Fruit fly (Drosophila melanogaster) whole organism, wandering third instar larva: ENCODE results near the gene OXA1L.

Experiments used
- Abd-B ChIP-seq: fragments of >200 bp; optimal IDR thresholded peaks from 2 replicates; lab custom pipeline; 2017; ENCODE audit warnings: missing biosample characterization, missing genetic modification characterization
- CG32264 ChIP-seq: fragments of 200-800 bp; sonication (Bioruptor generic); optimal IDR thresholded peaks from 2 replicates; lab custom pipeline; 2016; ENCODE audit warnings: missing biosample characterization, missing genetic modification characterization
- CG9705 ChIP-seq: fragments of 200-800 bp; sonication (Bioruptor generic); optimal IDR thresholded peaks from 2 replicates; lab custom pipeline; 2018; ENCODE audit warnings: missing biosample characterization, mild to moderate bottlenecking, missing genetic modification characterization
- CrebA ChIP-seq: fragments of 200-800 bp; sonication (Bioruptor generic); optimal IDR thresholded peaks from 2 replicates; lab custom pipeline; 2016; ENCODE audit warnings: missing biosample characterization, mild to moderate bottlenecking, missing genetic modification characterization, borderline replicate concordance
- Dfd ChIP-seq: fragments of >200 bp; optimal IDR thresholded peaks from 2 replicates; lab custom pipeline; 2017; ENCODE audit warnings: missing biosample characterization, missing genetic modification characterization
- Dif ChIP-seq: fragments of 200-275, 200-300 bp; sonication (Bioruptor generic); optimal IDR thresholded peaks from 2 replicates; lab custom pipeline; 2018; ENCODE audit warnings: missing biosample characterization, missing genetic modification characterization; ENCODE audit not compliant: partially characterized antibody
- GATAd ChIP-seq: sonication (Bioruptor generic); optimal IDR thresholded peaks from 2 replicates; lab custom pipeline; 2016; ENCODE audit warnings: missing biosample characterization, missing genetic modification characterization
- HLH106 ChIP-seq: fragments of 200-800 bp; optimal IDR thresholded peaks from 3 replicates; lab custom pipeline; 2019; ENCODE audit warnings: missing biosample characterization, mild to moderate bottlenecking, missing genetic modification characterization, moderate library complexity
- Hnf4 ChIP-seq: fragments of 200-800 bp; sonication (Bioruptor generic); optimal IDR thresholded peaks from 2 replicates; lab custom pipeline; 2016; ENCODE audit warnings: missing biosample characterization, mild to moderate bottlenecking, missing genetic modification characterization
- Hr78 ChIP-seq: fragments of >200 bp; optimal IDR thresholded peaks from 2 replicates; lab custom pipeline; 2017; ENCODE audit warnings: missing biosample characterization, missing genetic modification characterization
- Hr83 ChIP-seq: fragments of 200-300 bp; sonication (Bioruptor generic); optimal IDR thresholded peaks from 2 replicates; lab custom pipeline; 2016; ENCODE audit warnings: missing biosample characterization, mild to moderate bottlenecking, missing genetic modification characterization, moderate library complexity; ENCODE audit not compliant: poor library complexity, severe bottlenecking
- Jra ChIP-seq: sonication (Bioruptor generic); optimal IDR thresholded peaks from 2 replicates; lab custom pipeline; 2016; ENCODE audit warnings: missing biosample characterization, missing genetic modification characterization
- Mio ChIP-seq: sonication (Bioruptor generic); optimal IDR thresholded peaks from 2 replicates; lab custom pipeline; 2016; ENCODE audit warnings: missing biosample characterization, missing genetic modification characterization
- Myc ChIP-seq: fragments of >200 bp; optimal IDR thresholded peaks from 2 replicates; lab custom pipeline; 2017
- N ChIP-seq: fragments of >200 bp; optimal IDR thresholded peaks from 2 replicates; lab custom pipeline; 2018; ENCODE audit warnings: missing biosample characterization, missing external identifiers, missing genetic modification characterization
- OdsH ChIP-seq: fragments of 200-800 bp; sonication (Bioruptor generic); optimal IDR thresholded peaks from 2 replicates; lab custom pipeline; 2016; ENCODE audit warnings: missing biosample characterization, mild to moderate bottlenecking, missing genetic modification characterization
- Rel ChIP-seq, 2 experiments: fragments of 200-800 bp; sonication (Bioruptor generic) in 1 of 2; optimal IDR thresholded peaks; 2 replicates in 1 of 2; 3 replicates in 1 of 2; lab custom pipeline; 2016 to 2019; ENCODE audit warnings: mild to moderate bottlenecking in 2 of 2, missing biosample characterization in 2 of 2, missing genetic modification characterization in 2 of 2, moderate library complexity in 1 of 2
- Sp1 ChIP-seq: fragments of 200-800 bp; sonication (Bioruptor generic); optimal IDR thresholded peaks from 3 replicates; lab custom pipeline; 2019; ENCODE audit warnings: missing biosample characterization, mild to moderate bottlenecking, missing genetic modification characterization, moderate library complexity
- Vsx2 ChIP-seq: fragments of 200-300, 225-300 bp; sonication (Bioruptor generic); optimal IDR thresholded peaks from 2 replicates; lab custom pipeline; 2018; ENCODE audit warnings: missing biosample characterization, missing genetic modification characterization; ENCODE audit not compliant: partially characterized antibody
- br ChIP-seq: fragments of 200-800 bp; sonication (Bioruptor generic); optimal IDR thresholded peaks from 2 replicates; lab custom pipeline; 2016; ENCODE audit warnings: missing biosample characterization, missing genetic modification characterization
- brk ChIP-seq: fragments of 200-800 bp; sonication (Bioruptor generic); optimal IDR thresholded peaks from 2 replicates; lab custom pipeline; 2016; ENCODE audit warnings: missing biosample characterization, mild to moderate bottlenecking, missing genetic modification characterization
- dl ChIP-seq, 2 experiments: fragments of 175-275, 200-275 bp in 1 of 2; fragments of 200-275 bp in 1 of 2; sonication (Bioruptor generic); optimal IDR thresholded peaks; lab custom pipeline; 2018; ENCODE audit warnings: mild to moderate bottlenecking in 2 of 2, missing biosample characterization in 2 of 2, missing genetic modification characterization in 2 of 2, moderate library complexity in 2 of 2; ENCODE audit not compliant: partially characterized antibody in 2 of 2, insufficient read depth in 1 of 2
- dmrt93B ChIP-seq: fragments of 200-800 bp; sonication (Bioruptor generic); optimal IDR thresholded peaks from 2 replicates; lab custom pipeline; 2018; ENCODE audit warnings: missing biosample characterization, mild to moderate bottlenecking, missing genetic modification characterization
- dsf ChIP-seq: sonication (Bioruptor generic); optimal IDR thresholded peaks from 2 replicates; lab custom pipeline; 2016; ENCODE audit warnings: missing biosample characterization, missing genetic modification characterization, borderline replicate concordance
- ey ChIP-seq: fragments of 200-800 bp; sonication (Bioruptor generic); optimal IDR thresholded peaks from 2 replicates; lab custom pipeline; 2016; ENCODE audit warnings: missing biosample characterization, missing genetic modification characterization
- foxo ChIP-seq, 2 experiments: fragments of 200-800 bp; sonication (Bioruptor generic); optimal IDR thresholded peaks; 2 replicates in 1 of 2; 3 replicates in 1 of 2; lab custom pipeline; 2016 to 2017; ENCODE audit warnings: missing biosample characterization in 2 of 2, missing genetic modification characterization in 2 of 2
- fru ChIP-seq: fragments of 200-800 bp; sonication (Bioruptor generic); optimal IDR thresholded peaks from 3 replicates; lab custom pipeline; 2016; ENCODE audit warnings: missing biosample characterization, mild to moderate bottlenecking, missing genetic modification characterization
- h ChIP-seq: fragments of 200-800 bp; sonication (Bioruptor generic); optimal IDR thresholded peaks from 3 replicates; lab custom pipeline; 2016; ENCODE audit warnings: missing biosample characterization, mild to moderate bottlenecking, missing genetic modification characterization
- jim ChIP-seq: fragments of 175-275, 200-325 bp; sonication (Bioruptor generic); optimal IDR thresholded peaks from 2 replicates; lab custom pipeline; 2016; ENCODE audit warnings: missing biosample characterization, mild to moderate bottlenecking, missing genetic modification characterization
- lola ChIP-seq: fragments of >200 bp; optimal IDR thresholded peaks from 2 replicates; lab custom pipeline; 2017; ENCODE audit warnings: missing biosample characterization, missing genetic modification characterization
- pan ChIP-seq: fragments of >200 bp; optimal IDR thresholded peaks from 2 replicates; lab custom pipeline; 2017
- psq ChIP-seq: fragments of 200-800 bp; sonication (Bioruptor generic); optimal IDR thresholded peaks from 3 replicates; lab custom pipeline; 2017; ENCODE audit warnings: missing biosample characterization, mild to moderate bottlenecking, missing genetic modification characterization, moderate library complexity
- rgr ChIP-seq: fragments of 200-800 bp; sonication (Bioruptor generic); optimal IDR thresholded peaks from 3 replicates; lab custom pipeline; 2016; ENCODE audit warnings: missing biosample characterization, mild to moderate bottlenecking, missing genetic modification characterization
- sage ChIP-seq: fragments of 200-800 bp; sonication (Bioruptor generic); optimal IDR thresholded peaks from 2 replicates; lab custom pipeline; 2016; ENCODE audit warnings: missing biosample characterization, mild to moderate bottlenecking, missing genetic modification characterization
- sv ChIP-seq: fragments of 200-800 bp; sonication (Bioruptor generic); optimal IDR thresholded peaks from 3 replicates; lab custom pipeline; 2016; ENCODE audit warnings: missing biosample characterization, missing genetic modification characterization
- tai ChIP-seq: sonication (Bioruptor generic); optimal IDR thresholded peaks from 2 replicates; lab custom pipeline; 2016; ENCODE audit warnings: missing biosample characterization, missing genetic modification characterization
- usp ChIP-seq: fragments of >200 bp; optimal IDR thresholded peaks from 2 replicates; lab custom pipeline; 2017; ENCODE audit warnings: missing biosample characterization, missing genetic modification characterization
- woc ChIP-seq: sonication (Bioruptor generic); optimal IDR thresholded peaks from 2 replicates; lab custom pipeline; 2016; ENCODE audit warnings: missing biosample characterization, mild to moderate bottlenecking, missing genetic modification characterization

Gene OXA1L

DNA sequence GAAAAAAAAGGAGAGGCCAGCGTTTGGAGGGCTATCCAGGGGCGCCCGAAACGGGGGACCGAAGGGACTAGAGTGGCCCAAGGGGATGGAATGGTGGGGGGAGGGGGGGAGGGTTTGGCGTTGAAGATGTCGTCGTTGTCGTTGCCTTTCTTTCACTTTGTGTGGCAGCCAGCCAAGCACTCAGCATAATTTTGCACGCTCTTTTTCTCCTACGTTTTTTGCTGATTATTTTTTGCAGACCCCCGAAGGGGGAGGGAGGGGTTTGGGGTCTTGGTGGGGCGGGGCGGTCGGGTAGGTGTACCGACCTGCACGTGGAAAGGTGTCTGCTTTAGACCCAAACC, 33.2 kb downstream of the OXA1L start:
- TF ChIP-seq foxo (GFP tag; optimal IDR thresholded peaks at IDR 0.05; lab: Kevin White, UChicago) = no peak
- no peak for TF ChIP-seq Hr78 (GFP tag; lab: Kevin White, UChicago)
- no peak for TF ChIP-seq ey (GFP tag; lab: Kevin White, UChicago)
- peak; percentile 75 for TF ChIP-seq psq
- peak; percentile 23 for TF ChIP-seq Sp1
- TF ChIP-seq Dfd = peak; percentile 79
- no peak for TF ChIP-seq Mio (GFP tag; lab: Kevin White, UChicago)
- TF ChIP-seq fru = no peak
- TF ChIP-seq lola (GFP tag; lab: Kevin White, UChicago) = no peak
- TF ChIP-seq jim (GFP tag; lab: Kevin White, UChicago) = no peak

DNA sequence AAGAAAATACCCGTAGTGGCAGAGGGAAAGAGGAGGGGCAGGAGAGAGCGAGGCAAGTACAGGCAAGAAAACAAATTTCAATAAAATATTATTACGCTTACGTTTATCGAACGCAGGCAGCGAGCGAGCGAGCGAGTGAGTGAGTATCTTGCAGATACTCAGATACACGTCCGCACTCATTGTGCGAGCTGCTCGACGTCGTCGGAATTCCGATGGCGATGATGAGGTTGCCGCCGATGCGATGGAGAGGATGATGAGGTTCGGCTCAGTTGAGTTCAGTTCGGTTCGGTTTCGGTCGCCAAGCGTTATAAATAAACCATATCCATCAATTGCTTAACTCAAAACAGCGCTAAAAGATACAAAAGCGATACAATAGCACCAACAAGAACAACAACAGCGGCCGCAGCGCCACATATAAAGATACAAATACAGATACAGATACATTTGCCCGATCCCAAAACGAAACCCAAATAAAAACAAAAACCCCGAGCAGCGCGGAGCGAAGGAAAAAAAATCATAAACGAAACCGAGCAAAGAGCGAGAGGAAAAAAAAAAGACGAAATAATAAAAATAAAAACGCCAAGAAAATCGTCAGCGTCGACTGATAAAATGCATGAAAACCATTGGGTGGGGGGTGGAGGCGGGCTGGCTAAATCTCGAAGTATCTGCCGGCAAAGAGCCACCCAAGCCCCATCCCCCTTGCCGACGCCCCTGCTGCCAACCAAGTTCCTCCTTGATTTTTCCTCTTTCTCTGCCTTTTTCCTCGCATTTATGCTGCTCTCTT, 33.7 kb downstream of the OXA1L start:
- TF ChIP-seq sage (GFP tag; lab: Kevin White, UChicago) (peak; percentile 74), Rel (GFP tag; optimal IDR thresholded peaks at IDR 0.05; lab: Kevin White, UChicago) (peak; percentile 93), Rel (tag; optimal IDR thresholded peaks at IDR 0.05; lab: Kevin White, UChicago) (peak; percentile 58), CG9705 (peak; percentile 4), ey (GFP tag; lab: Kevin White, UChicago) (peak; percentile 36), woc (GFP tag; lab: Kevin White, UChicago) (peak; percentile 8), Hnf4 (peak; percentile 46), sv (no peak), Hr83 (GFP tag; lab: Kevin White, UChicago) (peak; percentile 81), Mio (GFP tag; lab: Kevin White, UChicago) (no peak), br (GFP tag; lab: Kevin White, UChicago) (peak; percentile 72), OdsH (peak; percentile 58), Jra (GFP tag; lab: Kevin White, UChicago) (peak; percentile 24), Sp1 (peak; percentile 91), Hr78 (GFP tag; lab: Kevin White, UChicago) (no peak), Dfd (no peak), Dif (GFP tag; lab: Kevin White, UChicago) (peak; percentile 75), psq (peak; percentile 90), usp (no peak), Myc (no peak), fru (peak; percentile 78), rgr (GFP tag; lab: Kevin White, UChicago) (peak; percentile 21), pan (lab: Kevin White, UChicago) (no peak), h (GFP tag; lab: Kevin White, UChicago) (no peak), N (GFP tag; lab: Kevin White, UChicago) (no peak), dl (GFP tag; optimal IDR thresholded peaks at IDR 0.05; lab: Kevin White, UChicago; ENCODE audit: insufficient read depth in 1 of 2, partially characterized antibody in 2 of 2) (peak in 1 of 2 experiments; percentile 45), GATAd (GFP tag; lab: Kevin White, UChicago) (no peak), Vsx2 (GFP tag; lab: Kevin White, UChicago) (peak; percentile 49), CG32264 (GFP tag; lab: Kevin White, UChicago) (peak; percentile 75), HLH106 (tag; lab: Kevin White, UChicago) (peak; percentile 11), tai (GFP tag; lab: Kevin White, UChicago) (no peak), lola (GFP tag; lab: Kevin White, UChicago) (no peak), CrebA (peak; percentile 93), foxo (GFP tag; optimal IDR thresholded peaks at IDR 0.05; lab: Kevin White, UChicago) (peak; percentile 51 to 85), brk (GFP tag; lab: Kevin White, UChicago) (peak; percentile 33), dsf (no peak), dmrt93B (peak; percentile 14), jim (GFP tag; lab: Kevin White, UChicago) (peak; percentile 72), Abd-B (GFP tag; lab: Kevin White, UChicago) (no peak)
